Fruit fly (Drosophila melanogaster): ENCODE results near the gene XNP.

XNP gene

dm6 chr3R:25489116-25489515 is 6.5 kb upstream of the XNP start (continued):
- TF ChIP-seq NC2β (GFP tag; optimal IDR thresholded peaks at IDR 0.05), result no peak
- no peak for TF ChIP-seq tio (GFP tag; optimal IDR thresholded peaks at IDR 0.05)
- no peak for TF ChIP-seq Poxn (GFP tag; IDR thresholded peaks at IDR 0.05)
- peak; percentile 50 for TF ChIP-seq trem (tag; optimal IDR thresholded peaks at IDR 0.05)
- TF ChIP-seq CG6765 (GFP tag; optimal IDR thresholded peaks at IDR 0.05), result no peak
- TF ChIP-seq vnd (GFP tag; IDR thresholded peaks at IDR 0.05; ENCODE audit: partially characterized antibody), result no peak
- peak; percentile 78 for TF ChIP-seq CG31441 (GFP tag; IDR thresholded peaks at IDR 0.05)
- no peak for TF ChIP-seq disco-r (GFP tag; optimal IDR thresholded peaks at IDR 0.05)
- TF ChIP-seq CG32767 (GFP tag; IDR thresholded peaks at IDR 0.05), result no peak
- peak; percentile 61 for TF ChIP-seq PHDP (tag; optimal IDR thresholded peaks at IDR 0.05)
- no peak for TF ChIP-seq pum (GFP tag; optimal IDR thresholded peaks at IDR 0.05)
- TF ChIP-seq CG4854 (GFP tag; optimal IDR thresholded peaks at IDR 0.05), result no peak
- peak; percentile 55 for TF ChIP-seq gsb-n (tag; optimal IDR thresholded peaks at IDR 0.05)
- peak; percentile 19 for TF ChIP-seq kah (GFP tag; optimal IDR thresholded peaks at IDR 0.05)
- TF ChIP-seq usp (GFP tag; optimal IDR thresholded peaks at IDR 0.05), result no peak
- no peak for TF ChIP-seq sc (optimal IDR thresholded peaks at IDR 0.05)
- TF ChIP-seq sc (GFP tag; optimal IDR thresholded peaks at IDR 0.05), result peak; percentile 20
- TF ChIP-seq z (GFP tag; IDR thresholded peaks at IDR 0.05), result 0 out of 3 replicates have a peak, but pooled peaks have one; percentile 40
- no peak for TF ChIP-seq Dfd (GFP tag; optimal IDR thresholded peaks at IDR 0.05)
- TF ChIP-seq az2 (GFP tag; optimal IDR thresholded peaks at IDR 0.05), result peak; percentile 33
- peak; percentile 8 for TF ChIP-seq CG18476 (GFP tag; optimal IDR thresholded peaks at IDR 0.05)
- peak; percentile 57; the same call in 2 of the 3 replicates for TF ChIP-seq dysf (GFP tag; IDR thresholded peaks at IDR 0.05)
- TF ChIP-seq CG1529 (GFP tag; optimal IDR thresholded peaks at IDR 0.05), result no peak
- peak; percentile 49 for TF ChIP-seq CG6254 (GFP tag; optimal IDR thresholded peaks at IDR 0.05)
- TF ChIP-seq CG8359 (GFP tag; optimal IDR thresholded peaks at IDR 0.05; ENCODE audit: borderline replicate concordance), result no peak
- no peak for TF ChIP-seq ash1 (GFP tag; optimal IDR thresholded peaks at IDR 0.05)
- TF ChIP-seq luna (GFP tag; optimal IDR thresholded peaks at IDR 0.05), result no peak
- TF ChIP-seq sna (GFP tag; IDR thresholded peaks at IDR 0.05; ENCODE audit: partially characterized antibody), result no peak
- TF ChIP-seq Bgb (GFP tag; IDR thresholded peaks at IDR 0.05; ENCODE audit: partially characterized antibody), result no peak
- TF ChIP-seq al (GFP tag; IDR thresholded peaks at IDR 0.05), result no peak
- TF ChIP-seq Dek (tag; optimal IDR thresholded peaks at IDR 0.05), result no peak
- no peak for TF ChIP-seq tx (GFP tag; optimal IDR thresholded peaks at IDR 0.05)
- TF ChIP-seq ham (GFP tag; IDR thresholded peaks at IDR 0.05), result no peak
- no peak for TF ChIP-seq tna (GFP tag; IDR thresholded peaks at IDR 0.05; ENCODE audit: partially characterized antibody)
- TF ChIP-seq fd3F (GFP tag; optimal IDR thresholded peaks at IDR 0.05), result no peak
- TF ChIP-seq nom (GFP tag; optimal IDR thresholded peaks at IDR 0.05), result peak; percentile 32
- no peak for TF ChIP-seq Dp (GFP tag; optimal IDR thresholded peaks at IDR 0.05)
- no peak for TF ChIP-seq CG15073 (GFP tag; optimal IDR thresholded peaks at IDR 0.05)
- TF ChIP-seq hth (optimal IDR thresholded peaks at IDR 0.05), result no peak
- TF ChIP-seq gsb (GFP tag; IDR thresholded peaks at IDR 0.05), result no peak
- TF ChIP-seq CG13424 (tag; optimal IDR thresholded peaks at IDR 0.05), result peak; percentile 36
- TF ChIP-seq CG12942 (GFP tag; optimal IDR thresholded peaks at IDR 0.05), result no peak
- no peak for TF ChIP-seq oc (tag; optimal IDR thresholded peaks at IDR 0.05)
- TF ChIP-seq CG10209 (GFP tag; optimal IDR thresholded peaks at IDR 0.05), result no peak
- TF ChIP-seq CG30403 (GFP tag; optimal IDR thresholded peaks at IDR 0.05), result peak; percentile 42
- peak; percentile 47 for TF ChIP-seq CG15601 (tag; optimal IDR thresholded peaks at IDR 0.05)
- TF ChIP-seq CG15011 (GFP tag; optimal IDR thresholded peaks at IDR 0.05), result peak; percentile 39
- no peak for TF ChIP-seq trh (GFP tag; optimal IDR thresholded peaks at IDR 0.05)
- peak; percentile 84 for TF ChIP-seq Xrp1 (GFP tag; IDR thresholded peaks at IDR 0.05)
- no peak for TF ChIP-seq CG18011 (GFP tag; optimal IDR thresholded peaks at IDR 0.05)
- TF ChIP-seq CG13296 (GFP tag; optimal IDR thresholded peaks at IDR 0.05), result peak; percentile 61
- no peak for TF ChIP-seq sd (tag; optimal IDR thresholded peaks at IDR 0.05)

All from whole organism, embryonic.